Worm (Caenorhabditis elegans) whole organism, L4 larva: ENCODE data around the gene add-1.

Source experiments
- ama-1 ChIP-seq: fragments of 150-350 bp; optimal IDR thresholded peaks from 2 replicates; lab custom pipeline; 2014; ENCODE audit warnings: inconsistent platforms, mixed read lengths
- ceh-82 ChIP-seq: sonication (generic microtip); optimal IDR thresholded peaks from 2 replicates; lab custom pipeline; 2017; ENCODE audit warnings: missing biosample characterization, missing genetic modification characterization
- egl-27 ChIP-seq: sonication (generic microtip); optimal IDR thresholded peaks from 3 replicates; lab custom pipeline; 2017; ENCODE audit warnings: missing biosample characterization, missing genetic modification reagents, missing genetic modification characterization
- pha-4 ChIP-seq, 2 experiments: fragments of 150-350 bp in 1 of 2; fragments of 200-800 bp in 1 of 2; sonication (Bioruptor generic) in 1 of 2; IDR thresholded peaks in 1 of 2; optimal IDR thresholded peaks in 1 of 2; 2 replicates each; pipeline versions ENCODE4 v1.3.6 to Lab custom; 2014 to 2022; ENCODE audit warnings: missing genetic modification characterization in 2 of 2, missing genetic modification reagents in 2 of 2, missing biosample characterization in 1 of 2, missing compliant biosample characterization in 1 of 2

- TF ChIP-seq ama-1 (lab: Kevin White, UChicago), result no peak
- TF ChIP-seq egl-27 (tag; lab: Kevin White, UChicago), result no peak
- no peak for TF ChIP-seq pha-4 (GFP tag; IDR thresholded peaks at IDR 0.05; lab: Robert Waterston, UW)
- no peak for TF ChIP-seq pha-4 (tag; optimal IDR thresholded peaks at IDR 0.05; lab: Kevin White, UChicago)
- TF ChIP-seq ceh-82 (tag; lab: Kevin White, UChicago), result no peak
Measured at ce11 chrX:4870683-4871082, 10.8 kb upstream of the add-1 start.
